Worm (Caenorhabditis elegans) whole organism, mixed stage, embryonic: ENCODE measurements around the gene W02A2.12.

ENCODE experiments used
- M03D4.4 ChIP-seq: sonication (generic microtip); optimal IDR thresholded peaks from 2 replicates; lab custom pipeline; 2017; ENCODE audit warnings: mild to moderate bottlenecking, missing genetic modification characterization, missing compliant biosample characterization
- bed-3 ChIP-seq: fragments of 200-800 bp; sonication (Bioruptor generic); optimal IDR thresholded peaks from 3 replicates; lab custom pipeline; 2018; ENCODE audit warnings: mild to moderate bottlenecking, missing genetic modification characterization, moderate library complexity, missing compliant biosample characterization
- blmp-1 ChIP-seq: fragments of 150-350 bp; optimal IDR thresholded peaks from 2 replicates; lab custom pipeline; 2014; ENCODE audit warnings: missing biosample characterization, missing genetic modification characterization
- ceh-83 ChIP-seq: fragments of 200-800 bp; sonication (Bioruptor generic); optimal IDR thresholded peaks from 2 replicates; lab custom pipeline; 2018; ENCODE audit warnings: mild to moderate bottlenecking, missing genetic modification characterization, missing compliant biosample characterization
- ces-1 ChIP-seq: fragments of 150-350 bp; optimal IDR thresholded peaks from 2 replicates; lab custom pipeline; 2014; ENCODE audit warnings: missing biosample characterization, missing genetic modification reagents, missing genetic modification characterization
- cnd-1 ChIP-seq: fragments of 200-800 bp; sonication (Bioruptor generic); optimal IDR thresholded peaks from 2 replicates; lab custom pipeline; 2018; ENCODE audit warnings: mild to moderate bottlenecking, missing genetic modification characterization, missing compliant biosample characterization
- drap-1 ChIP-seq: fragments of 200-800 bp; sonication (Bioruptor generic); optimal IDR thresholded peaks from 3 replicates; lab custom pipeline; 2018; ENCODE audit warnings: mild to moderate bottlenecking, missing genetic modification characterization, missing compliant biosample characterization
- elt-1 ChIP-seq: sonication (generic microtip); optimal IDR thresholded peaks from 2 replicates; lab custom pipeline; 2017; ENCODE audit warnings: missing genetic modification characterization, mild to moderate bottlenecking, missing compliant biosample characterization, antibody characterized with exemption, moderate library complexity, borderline replicate concordance; ENCODE audit not compliant: insufficient read depth
- elt-3 ChIP-seq: fragments of 150-350 bp; optimal IDR thresholded peaks from 2 replicates; lab custom pipeline; 2014; ENCODE audit warnings: missing biosample characterization, missing genetic modification characterization
- flh-1 ChIP-seq: fragments of 200-800 bp; sonication (Bioruptor generic); optimal IDR thresholded peaks from 2 replicates; lab custom pipeline; 2018; ENCODE audit warnings: mild to moderate bottlenecking, missing genetic modification characterization, moderate library complexity, missing compliant biosample characterization
- hlh-1 ChIP-seq: fragments of 150-350 bp; optimal IDR thresholded peaks from 2 replicates; lab custom pipeline; 2014; ENCODE audit warnings: missing biosample characterization, missing genetic modification reagents, missing genetic modification characterization
- lin-13 ChIP-seq: fragments of 150-350 bp; optimal IDR thresholded peaks from 2 replicates; lab custom pipeline; 2014; ENCODE audit warnings: missing biosample characterization, missing genetic modification characterization
- lin-32 ChIP-seq: fragments of 200-800 bp; sonication (Bioruptor generic); optimal IDR thresholded peaks from 2 replicates; lab custom pipeline; 2018; ENCODE audit warnings: mild to moderate bottlenecking, missing genetic modification characterization, missing compliant biosample characterization
- lsy-2 ChIP-seq: fragments of 150-350 bp; optimal IDR thresholded peaks from 2 replicates; lab custom pipeline; 2014; ENCODE audit warnings: missing biosample characterization, missing genetic modification characterization
- mab-5 ChIP-seq: fragments of 150-350 bp; optimal IDR thresholded peaks from 2 replicates; lab custom pipeline; 2014; ENCODE audit warnings: missing biosample characterization, missing genetic modification characterization
- mls-2 ChIP-seq: sonication (generic microtip); optimal IDR thresholded peaks from 2 replicates; lab custom pipeline; 2016; ENCODE audit warnings: mild to moderate bottlenecking, missing genetic modification characterization, moderate library complexity, missing compliant biosample characterization
- nhr-2 ChIP-seq: fragments of 150-350 bp; optimal IDR thresholded peaks from 2 replicates; lab custom pipeline; 2014; ENCODE audit warnings: missing biosample characterization, missing genetic modification characterization
- nhr-237 ChIP-seq: fragments of 150-350 bp; optimal IDR thresholded peaks from 2 replicates; lab custom pipeline; 2014; ENCODE audit warnings: missing biosample characterization, missing genetic modification characterization
- nhr-28 ChIP-seq: fragments of 150-350 bp; optimal IDR thresholded peaks from 2 replicates; lab custom pipeline; 2014; ENCODE audit warnings: missing biosample characterization, missing genetic modification characterization
- pha-4 ChIP-seq: fragments of 150-350 bp; optimal IDR thresholded peaks from 2 replicates; lab custom pipeline; 2018; ENCODE audit warnings: missing biosample characterization, missing genetic modification reagents, missing genetic modification characterization
- sem-2 ChIP-seq: fragments of 200-800 bp; sonication (Bioruptor generic); optimal IDR thresholded peaks from 2 replicates; lab custom pipeline; 2018; ENCODE audit warnings: mild to moderate bottlenecking, missing genetic modification characterization, missing compliant biosample characterization
- snpc-4 ChIP-seq: fragments of 150-350 bp; optimal IDR thresholded peaks from 2 replicates; lab custom pipeline; 2014; ENCODE audit warnings: missing biosample characterization, missing genetic modification characterization
- sptf-1 ChIP-seq: sonication (generic microtip); optimal IDR thresholded peaks from 2 replicates; lab custom pipeline; 2017; ENCODE audit warnings: mild to moderate bottlenecking, missing genetic modification characterization, moderate library complexity, missing compliant biosample characterization
- unc-39 ChIP-seq: fragments of 150-350 bp; optimal IDR thresholded peaks from 2 replicates; lab custom pipeline; 2014; ENCODE audit warnings: missing biosample characterization, missing genetic modification characterization
- unc-62 ChIP-seq: fragments of 150-350 bp; optimal IDR thresholded peaks from 2 replicates; lab custom pipeline; 2014; ENCODE audit warnings: missing biosample characterization, missing genetic modification reagents, missing genetic modification characterization
- zip-8 ChIP-seq: fragments of 150-350 bp; optimal IDR thresholded peaks from 2 replicates; lab custom pipeline; 2014; ENCODE audit warnings: missing biosample characterization, missing genetic modification characterization
- ztf-11 ChIP-seq: fragments of 150-350 bp; optimal IDR thresholded peaks from 2 replicates; lab custom pipeline; 2014; ENCODE audit warnings: missing biosample characterization, missing genetic modification characterization

Gene W02A2.12

ce11 chrIV:13383763-13384436 lies 35.3 kb upstream of the W02A2.12 start, which contains the start of gene rab-19:
Gene rab-19, minus strand, starts transcription at chrIV:13384386.
- TF ChIP-seq lin-13 (tag; lab: Kevin White, UChicago) (no peak), nhr-2 (tag; lab: Kevin White, UChicago) (no peak), ces-1 (GFP tag; lab: Kevin White, UChicago) (peak; percentile 91)

ce11 chrIV:13381823-13382222 lies 33.2 kb upstream of the W02A2.12 start, which contains the start of gene emc-3:
Gene emc-3, minus strand, starts transcription at chrIV:13381923.
- TF ChIP-seq flh-1 (GFP tag; lab: Kevin White, UChicago) (no peak), ztf-11 (tag; lab: Kevin White, UChicago) (no peak), sptf-1 (no peak), blmp-1 (no peak), hlh-1 (tag; lab: Kevin White, UChicago) (no peak)

ce11 chrIV:13380506-13380905 lies 31.9 kb upstream of the W02A2.12 start:
- TF ChIP-seq unc-39 (tag; lab: Kevin White, UChicago) (no peak), nhr-2 (tag; lab: Kevin White, UChicago) (no peak), unc-62 (GFP tag; lab: Kevin White, UChicago) (no peak), lsy-2 (no peak), elt-1 (tag; lab: Kevin White, UChicago) (no peak), lin-13 (tag; lab: Kevin White, UChicago) (no peak), mab-5 (no peak), mls-2 (tag; lab: Kevin White, UChicago) (no peak), lin-32 (GFP tag; lab: Kevin White, UChicago) (no peak), snpc-4 (no peak)

DNA sequence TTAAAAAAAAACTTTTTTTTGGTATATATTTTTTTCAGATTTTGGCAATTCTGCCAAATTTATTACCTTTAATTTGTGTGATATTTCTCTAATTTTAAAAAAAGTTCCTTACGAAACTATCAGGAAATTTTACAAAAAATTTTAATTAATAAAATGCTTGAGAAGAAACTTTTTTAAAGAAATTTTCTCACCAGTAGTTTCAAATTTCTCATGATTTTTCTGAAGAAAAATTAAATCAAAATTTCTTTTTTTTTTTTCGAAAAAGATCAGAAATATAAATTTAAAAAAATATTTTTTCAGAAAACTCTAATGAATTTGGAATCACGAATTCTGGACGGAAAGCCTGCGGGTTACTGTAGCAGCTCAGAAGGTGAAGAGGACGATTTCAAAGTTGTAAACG lies 29.1 kb upstream of the W02A2.12 start, which contains the start of gene mau-8:
Gene mau-8 (plus strand): TSS at position 301 of the 400 bp plus-strand sequence.
- TF ChIP-seq elt-1 (tag; lab: Kevin White, UChicago): no peak
- no peak for TF ChIP-seq M03D4.4 (tag; lab: Kevin White, UChicago)
- TF ChIP-seq nhr-28: no peak
- TF ChIP-seq snpc-4: no peak
- no peak for TF ChIP-seq flh-1 (GFP tag; lab: Kevin White, UChicago)
- TF ChIP-seq unc-39 (tag; lab: Kevin White, UChicago): no peak
- TF ChIP-seq unc-62 (GFP tag; lab: Kevin White, UChicago): no peak
- no peak for TF ChIP-seq zip-8
- no peak for TF ChIP-seq bed-3 (GFP tag; lab: Kevin White, UChicago)
- TF ChIP-seq sptf-1: no peak
- no peak for TF ChIP-seq ceh-83 (GFP tag; lab: Kevin White, UChicago)
- TF ChIP-seq mab-5: no peak
- no peak for TF ChIP-seq hlh-1 (tag; lab: Kevin White, UChicago)
- TF ChIP-seq nhr-237 (tag; lab: Kevin White, UChicago): no peak
- no peak for TF ChIP-seq cnd-1 (tag; lab: Kevin White, UChicago)
- no peak for TF ChIP-seq elt-3 (tag; lab: Kevin White, UChicago)

DNA sequence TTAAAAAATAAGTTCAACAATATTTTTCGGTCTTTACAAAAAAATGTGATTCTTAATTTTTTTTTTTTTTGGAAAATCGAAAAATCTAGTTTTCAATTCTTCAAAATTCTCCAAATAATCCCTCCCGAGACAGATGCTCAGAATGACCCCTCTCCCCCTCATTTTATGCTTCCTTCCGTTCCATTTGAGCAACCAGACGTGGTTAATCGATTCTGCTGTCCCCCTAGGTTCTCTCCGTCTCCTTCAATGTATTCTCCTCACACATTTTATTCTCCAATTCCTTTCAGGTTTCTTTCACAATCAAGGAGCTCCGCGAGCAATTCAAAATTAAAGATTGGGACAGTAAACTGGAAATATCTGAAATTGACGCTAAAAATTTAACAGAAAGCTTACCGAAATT lies 26.3 kb upstream of the W02A2.12 start:
- no peak for TF ChIP-seq snpc-4
- no peak for TF ChIP-seq lsy-2
- no peak for TF ChIP-seq drap-1 (GFP tag; lab: Kevin White, UChicago)
- TF ChIP-seq pha-4: no peak
- no peak for TF ChIP-seq zip-8
- TF ChIP-seq blmp-1: no peak

DNA sequence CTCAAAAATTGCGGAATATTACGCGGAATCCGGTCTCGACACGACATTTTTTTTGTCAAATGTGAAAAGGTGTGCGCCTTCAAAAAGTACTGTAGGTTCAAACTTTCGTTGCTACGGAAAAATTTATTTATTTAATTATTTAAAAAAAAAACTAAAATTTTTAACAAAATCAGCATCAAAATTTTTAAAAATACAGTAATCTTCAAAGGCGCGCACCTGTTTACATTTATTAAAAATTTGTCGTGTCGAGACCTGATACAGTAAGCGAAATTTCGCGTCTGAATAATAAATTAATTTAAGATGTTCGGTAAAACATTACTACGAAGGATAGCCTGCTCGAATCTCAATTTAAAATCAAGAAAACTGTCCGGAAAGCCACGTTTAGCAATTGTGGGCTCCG lies 23.1 kb upstream of the W02A2.12 start, which contains the start of gene Y62E10A.6:
Gene Y62E10A.6 (plus strand): TSS at position 301 of the 400 bp plus-strand sequence.
- TF ChIP-seq snpc-4 (no peak), sptf-1 (no peak)
- TF ChIP-seq, all 35 proteins: peak for 0

- TF ChIP-seq lsy-2: peak; percentile 87
- no peak for TF ChIP-seq sem-2 (GFP tag; lab: Kevin White, UChicago)
Observed at ce11 chrIV:13370235-13370739, 21.7 kb upstream of the W02A2.12 start, which contains the start of the genes rla-2, popl-7 and Y62E10A.24. Gene rla-2, minus strand, starts transcription at chrIV:13370285. Gene popl-7, plus strand, starts transcription at chrIV:13370689. Gene Y62E10A.24, plus strand, starts transcription at chrIV:13370710.
